Fruit fly (Drosophila melanogaster): ENCODE measurements around the gene Tsp2A.

DNA sequence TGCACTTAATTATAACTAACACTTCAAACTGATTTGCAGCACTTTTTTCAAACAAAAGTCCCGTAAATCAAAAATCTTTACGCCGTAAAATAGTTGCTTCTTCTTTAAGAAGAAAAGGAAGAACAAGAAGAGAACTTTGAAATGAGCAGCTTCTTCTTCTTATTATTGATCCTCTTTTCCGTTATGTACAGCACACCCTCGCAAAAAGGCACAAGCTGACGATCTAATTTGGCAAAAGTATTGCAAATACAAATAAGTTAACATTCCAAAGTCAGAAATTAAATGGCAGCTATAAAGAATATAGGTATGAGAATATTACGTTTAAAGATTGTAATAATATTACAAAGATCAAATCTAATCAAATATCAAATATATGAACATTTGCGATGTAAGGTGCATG is 4.8 kb upstream of the Tsp2A start, which contains the start of gene CG11409:
- TF ChIP-seq CTCF (optimal IDR thresholded peaks at IDR 0.05): no peak
- TF ChIP-seq CG8478 (optimal IDR thresholded peaks at IDR 0.05): no peak
